Fruit fly (Drosophila melanogaster): ENCODE results near the gene CG34126.

DNA sequence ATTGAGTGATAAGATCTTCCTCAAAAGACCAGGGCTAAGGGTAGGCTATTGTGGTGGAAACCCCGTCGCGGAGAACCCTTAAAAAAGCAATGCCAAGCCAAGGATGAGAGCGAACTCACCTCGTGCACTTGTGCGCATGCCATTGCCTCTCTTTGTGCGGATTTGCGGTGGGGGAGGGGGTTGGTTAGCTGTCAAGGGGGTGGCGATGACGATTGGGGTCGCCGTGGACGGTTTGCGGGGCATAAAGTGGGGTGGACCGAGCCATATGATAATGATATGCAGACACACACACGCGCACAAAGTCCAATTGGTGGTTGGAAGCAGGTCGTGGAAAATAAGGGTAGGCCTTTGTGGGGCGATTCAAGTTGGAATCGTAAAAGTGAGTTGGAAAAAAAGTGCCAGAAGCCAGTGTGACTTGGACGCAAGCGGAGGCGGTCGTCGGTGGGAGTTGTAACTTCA lies 56.0 kb downstream of the CG34126 start, which contains the start of the genes CG14042 and SP555:
- TF ChIP-seq Lpt (GFP tag; optimal IDR thresholded peaks at IDR 0.05), result no peak
- no peak for TF ChIP-seq CG11762 (GFP tag; optimal IDR thresholded peaks at IDR 0.05; ENCODE audit: insufficient read depth)
- TF ChIP-seq spab (GFP tag; optimal IDR thresholded peaks at IDR 0.05), result no peak
- no peak for TF ChIP-seq achi (GFP tag; optimal IDR thresholded peaks at IDR 0.05)
- TF ChIP-seq fd59A (GFP tag; optimal IDR thresholded peaks at IDR 0.05), result no peak

Data from whole organism, prepupa.